Fruit fly (Drosophila melanogaster) whole organism, embryonic: Measurements from ENCODE around the gene Ilp6.
A peak's percentile ranks its signal among the peaks of the same experiment; 100 is the strongest.

ENCODE experiments used
- B-H2 ChIP-seq: fragments of 200-800 bp; sonication (Bioruptor generic); optimal IDR thresholded peaks from 2 replicates; lab custom pipeline; 2018; ENCODE audit warnings: missing biosample characterization, mild to moderate bottlenecking, missing genetic modification characterization
- CG17912 ChIP-seq: fragments of 200-800 bp; sonication (Bioruptor generic); optimal IDR thresholded peaks from 2 replicates; lab custom pipeline; 2018; ENCODE audit warnings: missing biosample characterization, mild to moderate bottlenecking, missing genetic modification characterization
- CG18262 ChIP-seq: fragments of 200-800 bp; optimal IDR thresholded peaks from 3 replicates; lab custom pipeline; 2019; ENCODE audit warnings: missing biosample characterization, mild to moderate bottlenecking, missing genetic modification characterization, moderate library complexity
- CG3838 ChIP-seq: fragments of 200-800 bp; sonication (Bioruptor generic); optimal IDR thresholded peaks from 3 replicates; lab custom pipeline; 2016; ENCODE audit warnings: missing biosample characterization, missing genetic modification characterization
- Chrac-16 ChIP-seq: fragments of 200-800 bp; sonication (Bioruptor generic); optimal IDR thresholded peaks from 3 replicates; lab custom pipeline; 2016; ENCODE audit warnings: missing biosample characterization, missing genetic modification characterization
- E2f2 ChIP-seq: fragments of 200-800 bp; sonication (Bioruptor generic); IDR thresholded peaks from 2 replicates; pipeline ENCODE4 v1.3.6; 2022; ENCODE audit warnings: missing biosample characterization, missing genetic modification characterization
- bab2 ChIP-seq: fragments of 200-800 bp; sonication (Bioruptor generic); optimal IDR thresholded peaks from 2 replicates; lab custom pipeline; 2016; ENCODE audit warnings: missing biosample characterization, missing genetic modification characterization
- bcd ChIP-seq: fragments of 200-800 bp; sonication (Bioruptor generic); optimal IDR thresholded peaks from 2 replicates; lab custom pipeline; 2017; ENCODE audit warnings: missing biosample characterization, mild to moderate bottlenecking, missing genetic modification characterization
- dysf ChIP-seq: fragments of 200-800 bp; sonication (Bioruptor generic); IDR thresholded peaks from 3 replicates; pipeline ENCODE4 v1.3.6; 2022; ENCODE audit warnings: missing biosample characterization, missing genetic modification characterization
- fd64A ChIP-seq: fragments of 200-800 bp; sonication (Bioruptor generic); optimal IDR thresholded peaks from 3 replicates; lab custom pipeline; 2018; ENCODE audit warnings: missing biosample characterization, mild to moderate bottlenecking, missing genetic modification characterization
- lola ChIP-seq, 3 experiments: fragments of >200 bp in 2 of 3; fragments of 200-800 bp in 1 of 3; sonication (Bioruptor generic) in 1 of 3; optimal IDR thresholded peaks; 2 replicates each; lab custom pipeline; 2017 to 2019; ENCODE audit warnings: missing biosample characterization in 3 of 3, missing genetic modification characterization in 3 of 3, mild to moderate bottlenecking in 1 of 3, moderate library complexity in 1 of 3
- ttk ChIP-seq: fragments of 200-800 bp; sonication (Bioruptor generic); IDR thresholded peaks from 2 replicates; pipeline ENCODE4 v2.1.2; 2022; ENCODE audit warnings: missing biosample characterization, missing genetic modification characterization

- TF ChIP-seq bab2 (GFP tag; lab: Kevin White, UChicago) (peak; percentile 86), CG17912 (GFP tag; lab: Kevin White, UChicago) (no peak), CG18262 (peak; percentile 74), bcd (GFP tag; lab: Kevin White, UChicago) (peak; percentile 15), ttk (GFP tag; lab: Robert Waterston, UW) (peak; percentile 78), fd64A (GFP tag; lab: Kevin White, UChicago) (no peak), E2f2 (peak; percentile 56), CG3838 (GFP tag; lab: Kevin White, UChicago) (no peak), dysf (GFP tag; lab: Robert Waterston, UW) (peak; percentile 77), B-H2 (GFP tag; lab: Kevin White, UChicago) (no peak), lola (GFP tag; optimal IDR thresholded peaks at IDR 0.05; lab: Kevin White, UChicago) (peak in 1 of 3 experiments; percentile 54), Chrac-16 (GFP tag; lab: Kevin White, UChicago) (peak; percentile 80)
Measured at dm6 chrX:2329312-2329711, 5.1 kb downstream of the Ilp6 start.
